Worm (Caenorhabditis elegans): ENCODE results near the gene T28H10.2.
A peak's percentile ranks its signal among the peaks of the same experiment; 100 is the strongest.

The T28H10.2 gene

DNA sequence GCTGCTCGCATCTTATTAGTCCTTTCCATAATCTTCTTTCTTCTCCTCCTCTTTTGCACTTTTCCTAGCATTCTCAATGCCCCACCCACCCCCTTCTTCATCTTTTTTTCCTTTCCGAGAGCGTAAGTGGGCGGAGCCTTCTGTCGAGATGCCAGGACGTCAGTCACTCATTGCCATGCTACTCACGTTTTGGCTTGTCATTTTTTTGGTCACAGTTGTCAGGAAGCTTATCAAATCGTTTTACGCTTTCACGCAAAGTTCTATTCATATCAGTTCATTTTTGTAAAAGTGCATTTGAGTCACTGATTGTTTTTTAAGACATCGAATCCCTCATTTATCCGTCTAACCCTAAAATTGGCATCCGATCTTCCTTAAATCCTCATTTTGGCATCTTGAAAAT, 27.3 kb upstream of the T28H10.2 start:
- TF ChIP-seq elt-1 (tag; optimal IDR thresholded peaks at IDR 0.05; ENCODE audit: borderline replicate concordance, insufficient read depth) = no peak
- no peak for TF ChIP-seq lsy-2 (tag; optimal IDR thresholded peaks at IDR 0.05)
- no peak for TF ChIP-seq ces-1 (GFP tag; optimal IDR thresholded peaks at IDR 0.05)
- TF ChIP-seq ceh-43 (GFP tag; optimal IDR thresholded peaks at IDR 0.05) = no peak
- no peak for TF ChIP-seq nhr-76 (tag; optimal IDR thresholded peaks at IDR 0.05)
- TF ChIP-seq sptf-1 (tag; optimal IDR thresholded peaks at IDR 0.05) = no peak
- no peak for TF ChIP-seq zip-8 (tag; optimal IDR thresholded peaks at IDR 0.05)
- TF ChIP-seq lin-13 (tag; optimal IDR thresholded peaks at IDR 0.05) = no peak
- TF ChIP-seq mab-5 (tag; optimal IDR thresholded peaks at IDR 0.05) = no peak

ce11 chrV:12538984-12539852, 26.5 kb upstream of the T28H10.2 start:
- peak; percentile 3 for TF ChIP-seq ces-1 (GFP tag; optimal IDR thresholded peaks at IDR 0.05)
- no peak for TF ChIP-seq nhr-2 (tag; optimal IDR thresholded peaks at IDR 0.05)

ce11 chrV:12537505-12537904, 24.8 kb upstream of the T28H10.2 start:
- TF ChIP-seq cnd-1 (tag; optimal IDR thresholded peaks at IDR 0.05) = no peak
- TF ChIP-seq bed-3 (GFP tag; optimal IDR thresholded peaks at IDR 0.05) = no peak
- no peak for TF ChIP-seq ceh-43 (GFP tag; optimal IDR thresholded peaks at IDR 0.05)
- TF ChIP-seq nhr-2 (tag; optimal IDR thresholded peaks at IDR 0.05) = no peak

ce11 chrV:12536409-12537038, 23.8 kb upstream of the T28H10.2 start:
- TF ChIP-seq nhr-237 (tag; optimal IDR thresholded peaks at IDR 0.05) = no peak
- no peak for TF ChIP-seq snpc-4 (tag; optimal IDR thresholded peaks at IDR 0.05)
- no peak for TF ChIP-seq ceh-43 (GFP tag; optimal IDR thresholded peaks at IDR 0.05)
- TF ChIP-seq unc-120 (tag; optimal IDR thresholded peaks at IDR 0.05; ENCODE audit: poor library complexity, severe bottlenecking) = no peak
- TF ChIP-seq zip-8 (tag; optimal IDR thresholded peaks at IDR 0.05) = no peak
- no peak for TF ChIP-seq nhr-12 (tag; optimal IDR thresholded peaks at IDR 0.05)
- TF ChIP-seq hlh-1 (tag; optimal IDR thresholded peaks at IDR 0.05) = no peak
- no peak for TF ChIP-seq nhr-28 (tag; optimal IDR thresholded peaks at IDR 0.05)
- TF ChIP-seq ham-2 (GFP tag; optimal IDR thresholded peaks at IDR 0.05) = no peak
- no peak for TF ChIP-seq mep-1 (tag; optimal IDR thresholded peaks at IDR 0.05)

DNA sequence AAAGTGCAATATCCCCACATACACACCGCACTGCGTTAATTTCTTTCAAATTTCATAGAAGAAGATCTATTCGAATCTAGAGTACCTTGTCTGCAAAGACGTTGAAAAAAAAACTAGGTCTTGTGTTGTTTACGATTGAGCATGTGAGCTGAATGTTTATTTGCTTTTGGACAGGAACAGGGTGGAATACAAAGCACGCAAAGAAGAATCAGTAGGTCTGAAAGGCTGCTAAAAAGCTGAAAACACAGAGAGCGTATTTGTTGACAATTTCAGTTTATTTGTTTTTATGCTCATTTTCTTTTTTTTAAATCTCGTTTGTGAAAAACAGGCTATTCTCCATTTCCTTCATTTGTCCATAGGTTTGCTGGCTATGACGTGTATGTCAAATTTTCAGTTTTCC, 22.2 kb upstream of the T28H10.2 start:
- TF ChIP-seq pha-4 (tag; optimal IDR thresholded peaks at IDR 0.05) = no peak
- no peak for TF ChIP-seq nhr-237 (tag; optimal IDR thresholded peaks at IDR 0.05)
- no peak for TF ChIP-seq nhr-76 (tag; optimal IDR thresholded peaks at IDR 0.05)
- no peak for TF ChIP-seq flh-1 (GFP tag; optimal IDR thresholded peaks at IDR 0.05)

DNA sequence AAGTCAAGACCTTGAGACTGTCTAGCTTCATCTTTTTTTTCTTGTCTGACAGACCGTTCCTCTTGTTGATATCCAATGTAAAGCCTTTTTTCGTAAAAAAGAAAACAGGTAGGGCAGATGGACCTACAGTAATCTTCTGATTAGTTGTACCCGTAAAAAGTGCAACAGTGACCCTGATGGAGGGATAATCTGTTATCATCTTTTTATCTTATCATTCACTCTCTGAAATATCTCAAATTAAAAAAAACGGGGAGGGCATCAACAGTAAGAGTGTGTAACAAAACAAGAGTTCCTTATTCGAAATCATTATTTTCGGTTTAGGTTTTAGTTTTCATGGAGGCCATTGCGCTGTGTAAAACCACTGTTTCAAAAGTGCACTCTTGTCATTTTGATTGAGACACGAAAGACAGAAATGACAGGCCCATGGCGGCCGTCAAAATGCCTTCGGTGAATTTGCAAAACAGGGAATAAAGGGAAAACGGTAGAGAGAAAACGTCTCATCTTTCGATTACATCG, 20.9 kb upstream of the T28H10.2 start:
- TF ChIP-seq drap-1 (GFP tag; optimal IDR thresholded peaks at IDR 0.05) (no peak), zip-8 (tag; optimal IDR thresholded peaks at IDR 0.05) (no peak), mls-2 (tag; optimal IDR thresholded peaks at IDR 0.05) (no peak), bed-3 (GFP tag; optimal IDR thresholded peaks at IDR 0.05) (no peak), flh-1 (GFP tag; optimal IDR thresholded peaks at IDR 0.05) (no peak), sptf-1 (tag; optimal IDR thresholded peaks at IDR 0.05) (no peak), nhr-28 (tag; optimal IDR thresholded peaks at IDR 0.05) (no peak), M03D4.4 (tag; optimal IDR thresholded peaks at IDR 0.05) (no peak), sem-2 (GFP tag; optimal IDR thresholded peaks at IDR 0.05) (no peak), mab-5 (tag; optimal IDR thresholded peaks at IDR 0.05) (no peak), lin-32 (GFP tag; optimal IDR thresholded peaks at IDR 0.05) (no peak), ceh-83 (GFP tag; optimal IDR thresholded peaks at IDR 0.05) (no peak), unc-120 (tag; optimal IDR thresholded peaks at IDR 0.05; ENCODE audit: poor library complexity, severe bottlenecking) (no peak), ham-2 (GFP tag; optimal IDR thresholded peaks at IDR 0.05) (no peak), unc-39 (tag; optimal IDR thresholded peaks at IDR 0.05) (no peak)

All from whole organism, mixed stage, embryonic.